Fruit fly (Drosophila melanogaster) whole organism, embryonic: ENCODE data around the gene Caper.

Source experiments
- Asciz ChIP-seq: fragments of 200-800 bp; sonication (Bioruptor generic); optimal IDR thresholded peaks from 2 replicates; lab custom pipeline; 2017; ENCODE audit warnings: missing biosample characterization, mild to moderate bottlenecking, missing genetic modification characterization, missing genetic modification reagents
- Bteb2 ChIP-seq: fragments of 200-800 bp; sonication (Bioruptor generic); optimal IDR thresholded peaks from 2 replicates; lab custom pipeline; 2016; ENCODE audit warnings: missing biosample characterization, missing genetic modification characterization
- CG10462 ChIP-seq: fragments of 200-800 bp; sonication (Bioruptor generic); optimal IDR thresholded peaks from 2 replicates; lab custom pipeline; 2016; ENCODE audit warnings: missing biosample characterization, missing genetic modification characterization
- CG11093 ChIP-seq: fragments of 200-800 bp; sonication (Bioruptor generic); IDR thresholded peaks from 3 replicates; pipeline ENCODE4 v1.3.6; 2022; ENCODE audit warnings: missing biosample characterization, missing genetic modification characterization
- CG11504 ChIP-seq: fragments of 200-800 bp; sonication (Bioruptor generic); optimal IDR thresholded peaks from 3 replicates; lab custom pipeline; 2019; ENCODE audit warnings: missing biosample characterization, mild to moderate bottlenecking, missing genetic modification characterization, moderate library complexity
- CG11723 ChIP-seq: fragments of 200-800 bp; sonication (Bioruptor generic); optimal IDR thresholded peaks from 2 replicates; lab custom pipeline; 2017; ENCODE audit warnings: missing biosample characterization, mild to moderate bottlenecking, missing genetic modification characterization
- CG12942 ChIP-seq: fragments of 200-800 bp; sonication (Bioruptor generic); optimal IDR thresholded peaks from 3 replicates; lab custom pipeline; 2016; ENCODE audit warnings: missing biosample characterization, missing genetic modification characterization
- CG13123 ChIP-seq: fragments of 200-800 bp; sonication (Bioruptor generic); optimal IDR thresholded peaks from 2 replicates; lab custom pipeline; 2016; ENCODE audit warnings: missing biosample characterization, missing genetic modification characterization
- CG13296 ChIP-seq: fragments of 200-800 bp; sonication (Bioruptor generic); optimal IDR thresholded peaks from 3 replicates; lab custom pipeline; 2018; ENCODE audit warnings: missing biosample characterization, mild to moderate bottlenecking, missing genetic modification characterization
- CG15601 ChIP-seq: fragments of 200-800 bp; sonication (Bioruptor generic); optimal IDR thresholded peaks from 3 replicates; lab custom pipeline; 2019; ENCODE audit warnings: missing biosample characterization, mild to moderate bottlenecking, missing genetic modification characterization, moderate library complexity
- CG15696 ChIP-seq: fragments of 200-800 bp; sonication (Bioruptor generic); optimal IDR thresholded peaks from 2 replicates; lab custom pipeline; 2019; ENCODE audit warnings: missing biosample characterization, mild to moderate bottlenecking, missing genetic modification characterization, moderate library complexity
- CG16863 ChIP-seq: fragments of 200-800 bp; sonication (Bioruptor generic); optimal IDR thresholded peaks from 3 replicates; lab custom pipeline; 2016; ENCODE audit warnings: missing biosample characterization, missing genetic modification characterization
- CG17359 ChIP-seq: fragments of 200-800 bp; sonication (Bioruptor generic); optimal IDR thresholded peaks from 3 replicates; lab custom pipeline; 2018; ENCODE audit warnings: missing biosample characterization, mild to moderate bottlenecking, missing genetic modification characterization, moderate library complexity
- CG17385 ChIP-seq: fragments of 200-800 bp; sonication (Bioruptor generic); optimal IDR thresholded peaks from 3 replicates; lab custom pipeline; 2018; ENCODE audit warnings: missing biosample characterization, mild to moderate bottlenecking, missing genetic modification characterization
- CG17802 ChIP-seq: fragments of 200-800 bp; sonication (Bioruptor generic); optimal IDR thresholded peaks from 2 replicates; lab custom pipeline; 2018; ENCODE audit warnings: missing biosample characterization, mild to moderate bottlenecking, missing genetic modification characterization, moderate library complexity
- CG2202 ChIP-seq: fragments of 200-800 bp; sonication (Bioruptor generic); optimal IDR thresholded peaks from 2 replicates; lab custom pipeline; 2018; ENCODE audit warnings: missing biosample characterization, mild to moderate bottlenecking, missing genetic modification characterization
- CG2875 ChIP-seq: fragments of 200-800 bp; sonication (Bioruptor generic); optimal IDR thresholded peaks from 2 replicates; lab custom pipeline; 2017; ENCODE audit warnings: missing biosample characterization, mild to moderate bottlenecking, missing genetic modification characterization, missing genetic modification reagents
- CG34224 ChIP-seq: fragments of 200-800 bp; sonication (Bioruptor generic); IDR thresholded peaks from 3 replicates; pipeline ENCODE4 v1.3.6; 2022; ENCODE audit warnings: missing biosample characterization, missing genetic modification characterization; ENCODE audit not compliant: partially characterized antibody
- CG5953 ChIP-seq: fragments of 200-800 bp; sonication (Bioruptor generic); IDR thresholded peaks from 2 replicates; pipeline ENCODE4 v1.3.6; 2022; ENCODE audit warnings: missing biosample characterization, missing genetic modification characterization
- CG6765 ChIP-seq: fragments of 200-800 bp; sonication (Bioruptor generic); optimal IDR thresholded peaks from 3 replicates; lab custom pipeline; 2017; ENCODE audit warnings: missing biosample characterization, mild to moderate bottlenecking, missing genetic modification characterization
- CG7372 ChIP-seq: fragments of 200-800 bp; sonication (Bioruptor generic); IDR thresholded peaks from 2 replicates; pipeline ENCODE4 v1.3.6; 2022; ENCODE audit warnings: missing biosample characterization, missing genetic modification characterization
- CG7745 ChIP-seq: fragments of 200-800 bp; sonication (Bioruptor generic); optimal IDR thresholded peaks from 2 replicates; lab custom pipeline; 2018; ENCODE audit warnings: missing biosample characterization, mild to moderate bottlenecking, missing genetic modification characterization, moderate library complexity
- CG7839 ChIP-seq: fragments of 200-800 bp; sonication (Bioruptor generic); optimal IDR thresholded peaks from 3 replicates; lab custom pipeline; 2018; ENCODE audit warnings: missing biosample characterization, mild to moderate bottlenecking, missing genetic modification characterization, moderate library complexity
- CG8290 ChIP-seq, 3 experiments: fragments of 200-800 bp; sonication (Bioruptor generic); optimal IDR thresholded peaks; 2 replicates each; lab custom pipeline; 2016 to 2019; ENCODE audit warnings: missing biosample characterization in 3 of 3, missing genetic modification characterization in 3 of 3, mild to moderate bottlenecking in 2 of 3, moderate library complexity in 1 of 3
- CG9609 ChIP-seq: fragments of 200-800 bp; sonication (Bioruptor generic); optimal IDR thresholded peaks from 3 replicates; lab custom pipeline; 2016; ENCODE audit warnings: missing biosample characterization, missing genetic modification characterization
- Dip2 ChIP-seq: fragments of 200-800 bp; sonication (Bioruptor generic); IDR thresholded peaks from 2 replicates; pipeline ENCODE4 v1.3.6; 2022; ENCODE audit warnings: missing biosample characterization, missing genetic modification characterization
- Dll ChIP-seq: fragments of 200-800 bp; sonication (Bioruptor generic); IDR thresholded peaks from 4 replicates; pipeline ENCODE4 v1.3.6; 2022; ENCODE audit warnings: missing biosample characterization, missing genetic modification characterization; ENCODE audit not compliant: partially characterized antibody
- Hr78 ChIP-seq, 2 experiments: fragments of 200-800 bp in 1 of 2; fragments of >200 bp in 1 of 2; sonication (Bioruptor generic) in 1 of 2; optimal IDR thresholded peaks; 2 replicates each; lab custom pipeline; 2017 to 2019; ENCODE audit warnings: missing biosample characterization in 2 of 2, missing genetic modification characterization in 2 of 2, mild to moderate bottlenecking in 1 of 2, moderate library complexity in 1 of 2
- Oli ChIP-seq: fragments of 200-800 bp; sonication (Bioruptor generic); optimal IDR thresholded peaks from 2 replicates; lab custom pipeline; 2018; ENCODE audit warnings: missing biosample characterization, mild to moderate bottlenecking, missing genetic modification characterization, moderate library complexity
- Sox100B ChIP-seq: fragments of 200-800 bp; sonication (Bioruptor generic); optimal IDR thresholded peaks from 3 replicates; lab custom pipeline; 2018; ENCODE audit warnings: missing biosample characterization, mild to moderate bottlenecking, missing genetic modification characterization
- Tbp ChIP-seq: fragments of >200 bp; optimal IDR thresholded peaks from 2 replicates; lab custom pipeline; 2018; ENCODE audit warnings: missing biosample characterization, missing genetic modification characterization
- Trl ChIP-seq, 3 experiments: fragments of >200 bp in 2 of 3; fragments of 200-800 bp in 1 of 3; sonication (Bioruptor generic) in 1 of 3; optimal IDR thresholded peaks; 2 replicates in 1 of 3; 3 replicates in 2 of 3; lab custom pipeline; 2016 to 2017; ENCODE audit warnings: missing biosample characterization in 1 of 3, missing genetic modification characterization in 1 of 3
- YL-1 ChIP-seq: fragments of 200-800 bp; sonication (Bioruptor generic); optimal IDR thresholded peaks from 3 replicates; lab custom pipeline; 2017; ENCODE audit warnings: missing biosample characterization, mild to moderate bottlenecking, missing genetic modification characterization
- ara ChIP-seq: fragments of 200-800 bp; sonication (Bioruptor generic); IDR thresholded peaks from 2 replicates; pipeline ENCODE4 v1.3.6; 2022; ENCODE audit warnings: missing biosample characterization, missing genetic modification characterization
- ash1 ChIP-seq: fragments of 200-800 bp; sonication (Bioruptor generic); optimal IDR thresholded peaks from 2 replicates; lab custom pipeline; 2018; ENCODE audit warnings: missing biosample characterization, mild to moderate bottlenecking, missing genetic modification characterization
- bab2 ChIP-seq: fragments of 200-800 bp; sonication (Bioruptor generic); optimal IDR thresholded peaks from 2 replicates; lab custom pipeline; 2016; ENCODE audit warnings: missing biosample characterization, missing genetic modification characterization
- da ChIP-seq: fragments of 200-800 bp; sonication (Bioruptor generic); optimal IDR thresholded peaks from 2 replicates; lab custom pipeline; 2016; ENCODE audit warnings: missing biosample characterization, missing genetic modification characterization
- dimm ChIP-seq: fragments of 200-800 bp; sonication (Bioruptor generic); IDR thresholded peaks from 2 replicates; pipeline ENCODE4 v1.3.6; 2022; ENCODE audit warnings: missing biosample characterization, missing genetic modification characterization
- fd3F ChIP-seq: fragments of 200-800 bp; sonication (Bioruptor generic); optimal IDR thresholded peaks from 2 replicates; lab custom pipeline; 2018; ENCODE audit warnings: missing biosample characterization, mild to moderate bottlenecking, missing genetic modification characterization, moderate library complexity
- fd96Cb ChIP-seq: fragments of 200-800 bp; sonication (Bioruptor generic); optimal IDR thresholded peaks from 2 replicates; lab custom pipeline; 2018; ENCODE audit warnings: missing biosample characterization, mild to moderate bottlenecking, missing genetic modification characterization, moderate library complexity
- fru ChIP-seq: fragments of >200 bp; optimal IDR thresholded peaks from 2 replicates; lab custom pipeline; 2017
- ftz-f1 ChIP-seq: fragments of 200-800 bp; sonication (Bioruptor generic); optimal IDR thresholded peaks from 2 replicates; lab custom pipeline; 2016; ENCODE audit warnings: missing biosample characterization, missing genetic modification characterization
- gcm ChIP-seq: fragments of 200-800 bp; sonication (Bioruptor generic); optimal IDR thresholded peaks from 2 replicates; lab custom pipeline; 2019; ENCODE audit warnings: missing biosample characterization, mild to moderate bottlenecking, missing genetic modification characterization, moderate library complexity
- jumu ChIP-seq: fragments of 200-800 bp; sonication (Bioruptor generic); optimal IDR thresholded peaks from 3 replicates; lab custom pipeline; 2016; ENCODE audit warnings: missing biosample characterization, missing genetic modification characterization
- lmd ChIP-seq: fragments of 200-800 bp; sonication (Bioruptor generic); IDR thresholded peaks from 2 replicates; pipeline ENCODE4 v1.3.6; 2022; ENCODE audit warnings: missing biosample characterization, missing genetic modification characterization
- mirr ChIP-seq: fragments of 200-800 bp; sonication (Bioruptor generic); optimal IDR thresholded peaks from 3 replicates; lab custom pipeline; 2018; ENCODE audit warnings: missing biosample characterization, mild to moderate bottlenecking, missing genetic modification characterization
- peb ChIP-seq: fragments of 200-800 bp; sonication (Bioruptor generic); IDR thresholded peaks from 2 replicates; pipeline ENCODE4 v1.3.6; 2022; ENCODE audit warnings: missing biosample characterization, missing genetic modification characterization
- pita ChIP-seq: fragments of 200-800 bp; sonication (Bioruptor generic); optimal IDR thresholded peaks from 2 replicates; lab custom pipeline; 2017; ENCODE audit warnings: missing biosample characterization, mild to moderate bottlenecking, missing genetic modification characterization

Gene Caper

DNA sequence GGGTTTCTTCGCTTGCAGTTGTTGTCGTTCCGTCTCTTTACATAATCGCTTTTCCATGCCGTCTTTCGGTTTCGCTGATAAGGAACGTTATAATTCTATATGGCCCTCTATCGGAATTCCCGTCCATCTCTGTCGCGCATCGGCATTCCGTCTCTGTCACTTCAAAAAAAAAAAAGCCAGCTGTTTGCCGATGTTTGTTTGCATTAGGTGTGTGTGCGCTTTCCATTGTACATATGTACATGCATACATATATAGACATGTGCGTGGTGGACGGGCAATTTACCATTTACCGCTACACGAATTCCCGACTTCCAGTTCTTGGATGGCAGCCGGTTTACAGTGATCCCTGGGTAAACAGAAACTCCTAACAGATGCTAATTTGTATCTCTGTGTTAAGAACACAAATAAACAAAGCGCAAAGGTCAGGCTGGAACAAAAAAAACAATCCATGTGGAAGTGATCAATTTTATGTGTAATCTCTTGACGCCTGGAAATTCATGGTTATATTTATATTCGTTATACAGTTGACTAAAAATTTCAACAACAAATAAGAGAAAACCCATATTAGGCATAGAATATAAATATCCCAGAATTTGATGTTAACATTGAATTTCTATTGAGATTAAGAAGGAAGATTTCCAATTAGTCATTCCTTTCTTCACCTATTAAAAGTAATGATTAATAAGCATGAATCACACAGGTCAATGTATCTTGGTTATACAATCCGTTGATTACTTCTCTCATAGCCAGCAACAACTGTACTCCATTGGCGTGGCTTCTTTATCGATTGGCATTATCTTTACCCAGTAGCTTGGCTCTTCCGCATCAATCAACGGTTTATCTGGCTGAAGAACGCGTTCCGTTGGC lies 10.8 kb downstream of the Caper start (continued):
- peak; percentile 22 for TF ChIP-seq CG13123 (GFP tag; lab: Kevin White, UChicago)
- no peak for TF ChIP-seq fru
- peak; percentile 56 for TF ChIP-seq gcm
- peak in 1 of 2 experiments; percentile 72 for TF ChIP-seq Hr78 (GFP tag; optimal IDR thresholded peaks at IDR 0.05; lab: Kevin White, UChicago)
- no peak for TF ChIP-seq Trl (optimal IDR thresholded peaks at IDR 0.05; lab: Kevin White, UChicago)
- peak; percentile 17 for TF ChIP-seq Trl (GFP tag; optimal IDR thresholded peaks at IDR 0.05; lab: Kevin White, UChicago)
- peak; percentile 36 for TF ChIP-seq CG11504 (tag; lab: Kevin White, UChicago)
- 0 out of 2 replicates have a peak, but pooled peaks have one; percentile 9 for TF ChIP-seq CG5953 (GFP tag; lab: Robert Waterston, UW)
- TF ChIP-seq CG17385 (GFP tag; lab: Kevin White, UChicago): peak; percentile 11
- no peak for TF ChIP-seq Asciz
- TF ChIP-seq CG34224: no peak
- peak; percentile 40 for TF ChIP-seq CG10462
- no peak for TF ChIP-seq Tbp (GFP tag; lab: Kevin White, UChicago)
- TF ChIP-seq mirr (GFP tag; lab: Kevin White, UChicago): no peak
- TF ChIP-seq CG9609 (GFP tag; lab: Kevin White, UChicago): peak; percentile 23
- no peak for TF ChIP-seq ftz-f1 (GFP tag; lab: Kevin White, UChicago)
- TF ChIP-seq CG15601 (tag; lab: Kevin White, UChicago): peak; percentile 61
- TF ChIP-seq da (GFP tag; lab: Kevin White, UChicago): no peak
- no peak for TF ChIP-seq Dll (GFP tag; lab: Robert Waterston, UW)
- TF ChIP-seq CG12942: peak; percentile 2
- no peak for TF ChIP-seq peb
- TF ChIP-seq Bteb2: no peak
- no peak for TF ChIP-seq CG8290 (GFP tag; optimal IDR thresholded peaks at IDR 0.05; lab: Kevin White, UChicago)
- peak in 1 of 2 experiments; percentile 28 for TF ChIP-seq CG8290 (tag; optimal IDR thresholded peaks at IDR 0.05; lab: Kevin White, UChicago)
- no peak for TF ChIP-seq lmd
- TF ChIP-seq YL-1: peak; percentile 31
- TF ChIP-seq Oli (tag; lab: Kevin White, UChicago): peak; percentile 32
- no peak for TF ChIP-seq CG17802
- no peak for TF ChIP-seq pita (GFP tag; lab: Kevin White, UChicago)
- TF ChIP-seq ash1 (GFP tag; lab: Kevin White, UChicago): no peak
- no peak for TF ChIP-seq CG13296 (GFP tag; lab: Kevin White, UChicago)
- TF ChIP-seq CG17359 (tag; lab: Kevin White, UChicago): peak; percentile 45
- peak; percentile 69 for TF ChIP-seq CG2202 (tag; lab: Kevin White, UChicago)
- TF ChIP-seq CG7745 (tag; lab: Kevin White, UChicago): peak; percentile 62
- TF ChIP-seq Dip2: no peak
- no peak for TF ChIP-seq CG7372
- TF ChIP-seq jumu: no peak
- TF ChIP-seq CG7839: peak; percentile 27
- peak; percentile 46 for TF ChIP-seq CG16863
- peak; percentile 69 for TF ChIP-seq CG15696
- no peak for TF ChIP-seq fd3F (GFP tag; lab: Kevin White, UChicago)
- TF ChIP-seq Sox100B (GFP tag; lab: Kevin White, UChicago): peak; percentile 33
- no peak for TF ChIP-seq fd96Cb
- TF ChIP-seq CG11093 (GFP tag; lab: Robert Waterston, UW): peak; percentile 28; the same call in 1 of the 3 replicates
- TF ChIP-seq CG6765 (GFP tag; lab: Kevin White, UChicago): no peak
- peak; percentile 24 for TF ChIP-seq bab2 (GFP tag; lab: Kevin White, UChicago)
- TF ChIP-seq dimm: no peak
- peak; percentile 51 for TF ChIP-seq CG11723 (GFP tag; lab: Kevin White, UChicago)
- 0 out of 2 replicates have a peak, but pooled peaks have one; percentile 39 for TF ChIP-seq ara (GFP tag; lab: Robert Waterston, UW)
- peak; percentile 76 for TF ChIP-seq CG2875
